Fruit fly (Drosophila melanogaster) whole organism, embryonic: ENCODE data around the gene CG5973.

Experiments used
- Antp ChIP-seq: fragments of 200-800 bp; sonication (Bioruptor generic); optimal IDR thresholded peaks from 3 replicates; lab custom pipeline; 2016; ENCODE audit warnings: missing biosample characterization, missing genetic modification characterization
- Atf-2 ChIP-seq: fragments of 200-800 bp; sonication (Bioruptor generic); optimal IDR thresholded peaks from 2 replicates; lab custom pipeline; 2016; ENCODE audit warnings: missing biosample characterization, missing genetic modification characterization
- CG11456 ChIP-seq: fragments of 200-800 bp; sonication (Bioruptor generic); IDR thresholded peaks from 3 replicates; pipeline ENCODE4 v1.3.6; 2022; ENCODE audit warnings: missing biosample characterization, missing genetic modification characterization
- CG12942 ChIP-seq: fragments of 200-800 bp; sonication (Bioruptor generic); optimal IDR thresholded peaks from 3 replicates; lab custom pipeline; 2016; ENCODE audit warnings: missing biosample characterization, missing genetic modification characterization
- CG13775 ChIP-seq: fragments of 200-800 bp; sonication (Bioruptor generic); optimal IDR thresholded peaks from 3 replicates; lab custom pipeline; 2017; ENCODE audit warnings: missing biosample characterization, mild to moderate bottlenecking, missing genetic modification characterization
- CG14014 ChIP-seq: fragments of 200-800 bp; sonication (Bioruptor generic); IDR thresholded peaks from 2 replicates; pipeline ENCODE4 v1.3.6; 2022; ENCODE audit warnings: missing biosample characterization, missing genetic modification characterization
- CG14050 ChIP-seq: fragments of 200-800 bp; sonication (Bioruptor generic); IDR thresholded peaks from 3 replicates; pipeline ENCODE4 v1.3.6; 2022; ENCODE audit warnings: missing biosample characterization, missing genetic modification characterization
- CG15269 ChIP-seq: fragments of 200-800 bp; sonication (Bioruptor generic); optimal IDR thresholded peaks from 2 replicates; lab custom pipeline; 2018; ENCODE audit warnings: missing biosample characterization, mild to moderate bottlenecking, missing genetic modification characterization, moderate library complexity
- CG15479 ChIP-seq: fragments of 200-800 bp; sonication (Bioruptor generic); optimal IDR thresholded peaks from 3 replicates; lab custom pipeline; 2019; ENCODE audit warnings: missing biosample characterization, mild to moderate bottlenecking, missing genetic modification characterization, moderate library complexity
- CG17359 ChIP-seq: fragments of 200-800 bp; sonication (Bioruptor generic); optimal IDR thresholded peaks from 3 replicates; lab custom pipeline; 2018; ENCODE audit warnings: missing biosample characterization, mild to moderate bottlenecking, missing genetic modification characterization, moderate library complexity
- CG32772 ChIP-seq: fragments of 200-800 bp; sonication (Bioruptor generic); IDR thresholded peaks from 2 replicates; pipeline ENCODE4 v1.3.6; 2022; ENCODE audit warnings: missing biosample characterization, missing genetic modification characterization
- CG33557 ChIP-seq: fragments of 200-800 bp; sonication (Bioruptor generic); optimal IDR thresholded peaks from 2 replicates; lab custom pipeline; 2019; ENCODE audit warnings: missing biosample characterization, mild to moderate bottlenecking, missing genetic modification characterization, moderate library complexity
- CG3995 ChIP-seq: fragments of 200-800 bp; sonication (Bioruptor generic); optimal IDR thresholded peaks from 3 replicates; lab custom pipeline; 2016; ENCODE audit warnings: missing biosample characterization, missing genetic modification characterization
- CG4328 ChIP-seq: fragments of 200-800 bp; sonication (Bioruptor generic); optimal IDR thresholded peaks from 3 replicates; lab custom pipeline; 2017; ENCODE audit warnings: missing biosample characterization, missing genetic modification reagents, missing genetic modification characterization
- CG4707 ChIP-seq: fragments of 200-800 bp; sonication (Bioruptor generic); optimal IDR thresholded peaks from 2 replicates; lab custom pipeline; 2018; ENCODE audit warnings: missing biosample characterization, mild to moderate bottlenecking, missing genetic modification characterization, moderate library complexity
- CG6254 ChIP-seq: fragments of 200-800 bp; sonication (Bioruptor generic); optimal IDR thresholded peaks from 3 replicates; lab custom pipeline; 2017; ENCODE audit warnings: mild to moderate bottlenecking, missing biosample characterization, missing genetic modification reagents, missing genetic modification characterization
- CG7271 ChIP-seq: fragments of 200-800 bp; sonication (Bioruptor generic); optimal IDR thresholded peaks from 2 replicates; lab custom pipeline; 2018; ENCODE audit warnings: missing biosample characterization, mild to moderate bottlenecking, missing genetic modification characterization, moderate library complexity
- CG7928 ChIP-seq: fragments of 200-800 bp; sonication (Bioruptor generic); optimal IDR thresholded peaks from 2 replicates; lab custom pipeline; 2017; ENCODE audit warnings: missing biosample characterization, mild to moderate bottlenecking, missing genetic modification characterization
- CG9817 ChIP-seq: fragments of 200-800 bp; sonication (Bioruptor generic); optimal IDR thresholded peaks from 2 replicates; lab custom pipeline; 2018; ENCODE audit warnings: missing biosample characterization, mild to moderate bottlenecking, missing genetic modification characterization, moderate library complexity
- Chrac-16 ChIP-seq: fragments of 200-800 bp; sonication (Bioruptor generic); optimal IDR thresholded peaks from 3 replicates; lab custom pipeline; 2016; ENCODE audit warnings: missing biosample characterization, missing genetic modification characterization
- Deaf1 ChIP-seq: fragments of 200-800 bp; optimal IDR thresholded peaks from 3 replicates; lab custom pipeline; 2019; ENCODE audit warnings: missing biosample characterization, mild to moderate bottlenecking, missing genetic modification characterization, moderate library complexity
- Dref ChIP-seq: fragments of 200-800 bp; sonication (Bioruptor generic); IDR thresholded peaks from 2 replicates; pipeline ENCODE4 v1.3.6; 2022; ENCODE audit warnings: missing biosample characterization, missing genetic modification characterization
- Lpt ChIP-seq: fragments of >200 bp; optimal IDR thresholded peaks from 2 replicates; lab custom pipeline; 2018; ENCODE audit warnings: missing biosample characterization, missing genetic modification characterization
- Med ChIP-seq: fragments of 200-800 bp; sonication (Bioruptor generic); peaks from one replicate; lab custom pipeline; 2016; ENCODE audit warnings: missing biosample characterization, missing genetic modification characterization, mild to moderate bottlenecking, inconsistent platforms, moderate library complexity
- NC2β ChIP-seq: fragments of 200-800 bp; sonication (Bioruptor generic); optimal IDR thresholded peaks from 2 replicates; lab custom pipeline; 2016; ENCODE audit warnings: missing biosample characterization, missing genetic modification characterization
- Pdp1 ChIP-seq, 2 experiments: fragments of 200-800 bp; sonication (Bioruptor generic); optimal IDR thresholded peaks; 3 replicates each; lab custom pipeline; 2016; ENCODE audit warnings: missing biosample characterization in 2 of 2, missing genetic modification characterization in 2 of 2, mild to moderate bottlenecking in 1 of 2, moderate library complexity in 1 of 2
- Spps ChIP-seq: fragments of 200-800 bp; sonication (Bioruptor generic); optimal IDR thresholded peaks from 2 replicates; lab custom pipeline; 2018; ENCODE audit warnings: missing biosample characterization, mild to moderate bottlenecking, missing genetic modification characterization
- Ssrp ChIP-seq: fragments of 200-800 bp; sonication (Bioruptor generic); optimal IDR thresholded peaks from 2 replicates; lab custom pipeline; 2018; ENCODE audit warnings: missing biosample characterization, mild to moderate bottlenecking, missing genetic modification characterization, moderate library complexity
- Xrp1 ChIP-seq: fragments of 200-800 bp; sonication (Bioruptor generic); IDR thresholded peaks from 2 replicates; pipeline ENCODE4 v1.3.6; 2022; ENCODE audit warnings: missing biosample characterization, missing genetic modification characterization
- aop ChIP-seq: fragments of 200-800 bp; sonication (Bioruptor generic); IDR thresholded peaks from 2 replicates; pipeline ENCODE4 v1.3.6; 2022; ENCODE audit warnings: missing biosample characterization, missing genetic modification characterization
- az2 ChIP-seq: fragments of 200-800 bp; sonication (Bioruptor generic); optimal IDR thresholded peaks from 3 replicates; lab custom pipeline; 2016; ENCODE audit warnings: missing biosample characterization, missing genetic modification characterization
- bcd ChIP-seq: fragments of 200-800 bp; sonication (Bioruptor generic); optimal IDR thresholded peaks from 2 replicates; lab custom pipeline; 2017; ENCODE audit warnings: missing biosample characterization, mild to moderate bottlenecking, missing genetic modification characterization
- bigmax ChIP-seq: fragments of 200-800 bp; sonication (Bioruptor generic); optimal IDR thresholded peaks from 2 replicates; lab custom pipeline; 2018; ENCODE audit warnings: missing biosample characterization, mild to moderate bottlenecking, missing genetic modification characterization
- dan ChIP-seq: fragments of 200-800 bp; sonication (Bioruptor generic); IDR thresholded peaks from 2 replicates; pipeline ENCODE4 v1.3.6; 2022; ENCODE audit warnings: missing biosample characterization, missing genetic modification characterization
- dmrt99B ChIP-seq: fragments of 200-800 bp; sonication (Bioruptor generic); optimal IDR thresholded peaks from 2 replicates; lab custom pipeline; 2018; ENCODE audit warnings: missing biosample characterization, mild to moderate bottlenecking, missing genetic modification characterization, moderate library complexity
- dysf ChIP-seq: fragments of 200-800 bp; sonication (Bioruptor generic); IDR thresholded peaks from 3 replicates; pipeline ENCODE4 v1.3.6; 2022; ENCODE audit warnings: missing biosample characterization, missing genetic modification characterization
- exex ChIP-seq: fragments of 200-800 bp; sonication (Bioruptor generic); optimal IDR thresholded peaks from 4 replicates; lab custom pipeline; 2018; ENCODE audit warnings: missing biosample characterization, mild to moderate bottlenecking, missing genetic modification characterization, moderate library complexity
- eyg ChIP-seq: fragments of 200-800 bp; sonication (Bioruptor generic); optimal IDR thresholded peaks from 3 replicates; lab custom pipeline; 2016; ENCODE audit warnings: missing biosample characterization, missing genetic modification characterization
- fd3F ChIP-seq: fragments of 200-800 bp; sonication (Bioruptor generic); optimal IDR thresholded peaks from 2 replicates; lab custom pipeline; 2018; ENCODE audit warnings: missing biosample characterization, mild to moderate bottlenecking, missing genetic modification characterization, moderate library complexity
- ftz-f1 ChIP-seq: fragments of 200-800 bp; sonication (Bioruptor generic); optimal IDR thresholded peaks from 2 replicates; lab custom pipeline; 2016; ENCODE audit warnings: missing biosample characterization, missing genetic modification characterization
- fu2 ChIP-seq: fragments of 200-800 bp; sonication (Bioruptor generic); optimal IDR thresholded peaks from 2 replicates; lab custom pipeline; 2016; ENCODE audit warnings: missing biosample characterization, missing genetic modification characterization
- grn ChIP-seq: fragments of 200-800 bp; sonication (Bioruptor generic); optimal IDR thresholded peaks from 3 replicates; lab custom pipeline; 2017; ENCODE audit warnings: missing biosample characterization, missing genetic modification characterization
- hth ChIP-seq: fragments of >200 bp; optimal IDR thresholded peaks from 2 replicates; lab custom pipeline; 2017; ENCODE audit warnings: inconsistent platforms
- jigr1 ChIP-seq: fragments of 200-800 bp; sonication (Bioruptor generic); IDR thresholded peaks from 3 replicates; pipeline ENCODE4 v1.3.6; 2022; ENCODE audit warnings: missing biosample characterization, missing genetic modification characterization
- klu ChIP-seq: fragments of 200-800 bp; sonication (Bioruptor generic); IDR thresholded peaks from 2 replicates; pipeline ENCODE4 v1.3.6; 2022; ENCODE audit warnings: missing biosample characterization, missing genetic modification characterization
- mld ChIP-seq: fragments of 200-800 bp; sonication (Bioruptor generic); IDR thresholded peaks from 3 replicates; pipeline ENCODE4 v1.3.6; 2022; ENCODE audit warnings: missing biosample characterization, missing genetic modification characterization; ENCODE audit not compliant: partially characterized antibody
- org-1 ChIP-seq: fragments of 200-800 bp; sonication (Bioruptor generic); optimal IDR thresholded peaks from 2 replicates; lab custom pipeline; 2017; ENCODE audit warnings: missing biosample characterization, missing genetic modification characterization
- pita ChIP-seq: fragments of 200-800 bp; sonication (Bioruptor generic); optimal IDR thresholded peaks from 2 replicates; lab custom pipeline; 2017; ENCODE audit warnings: missing biosample characterization, mild to moderate bottlenecking, missing genetic modification characterization
- ro ChIP-seq: fragments of 200-800 bp; sonication (Bioruptor generic); IDR thresholded peaks from 2 replicates; pipeline ENCODE4 v1.3.6; 2022; ENCODE audit warnings: missing biosample characterization, missing genetic modification characterization
- so ChIP-seq: fragments of 200-800 bp; sonication (Bioruptor generic); IDR thresholded peaks from 3 replicates; pipeline ENCODE4 v1.3.6; 2022; ENCODE audit warnings: missing biosample characterization, missing genetic modification characterization
- ttk ChIP-seq: fragments of 200-800 bp; sonication (Bioruptor generic); IDR thresholded peaks from 2 replicates; pipeline ENCODE4 v2.1.2; 2022; ENCODE audit warnings: missing biosample characterization, missing genetic modification characterization
- tx ChIP-seq: fragments of 200-800 bp; sonication (Bioruptor generic); optimal IDR thresholded peaks from 2 replicates; lab custom pipeline; 2016; ENCODE audit warnings: missing biosample characterization, missing genetic modification characterization

The CG5973 gene

dm6 chr2L:7434737-7435356 is 2.4 kb upstream of the CG5973 start (continued):
- TF ChIP-seq CG9817 (tag; lab: Kevin White, UChicago) (no peak), jigr1 (GFP tag; lab: Robert Waterston, UW) (no peak), dmrt99B (tag; lab: Kevin White, UChicago) (peak; percentile 12), CG32772 (GFP tag; lab: Robert Waterston, UW) (peak; percentile 40), Dref (GFP tag; lab: Robert Waterston, UW) (no peak), org-1 (GFP tag; lab: Kevin White, UChicago) (peak; percentile 24), CG7928 (GFP tag; lab: Kevin White, UChicago) (no peak), Spps (tag; lab: Kevin White, UChicago) (no peak), az2 (GFP tag; lab: Kevin White, UChicago) (no peak), CG6254 (GFP tag; lab: Kevin White, UChicago) (no peak), NC2β (GFP tag; lab: Kevin White, UChicago) (no peak), mld (no peak), ftz-f1 (GFP tag; lab: Kevin White, UChicago) (no peak), fd3F (peak; percentile 25), CG4707 (GFP tag; lab: Kevin White, UChicago) (no peak), ttk (GFP tag; lab: Robert Waterston, UW) (peak; percentile 48; the same call in 1 of the 2 replicates), CG11456 (GFP tag; lab: Robert Waterston, UW) (no peak), Deaf1 (tag; lab: Kevin White, UChicago) (no peak), so (no peak), CG12942 (GFP tag; lab: Kevin White, UChicago) (no peak), CG15269 (tag; lab: Kevin White, UChicago) (peak; percentile 64), bcd (GFP tag; lab: Kevin White, UChicago) (no peak), bigmax (no peak), grn (GFP tag; lab: Kevin White, UChicago) (no peak), exex (no peak), CG4328 (no peak), Xrp1 (GFP tag; lab: Robert Waterston, UW) (peak; percentile 30; the same call in 1 of the 2 replicates), CG14050 (GFP tag; lab: Robert Waterston, UW) (no peak), dan (GFP tag; lab: Robert Waterston, UW) (no peak), eyg (GFP tag; lab: Kevin White, UChicago) (no peak), Antp (GFP tag; lab: Kevin White, UChicago) (no peak), klu (GFP tag; lab: Robert Waterston, UW) (no peak), Med (no peak), Atf-2 (GFP tag; lab: Kevin White, UChicago) (no peak), Lpt (GFP tag; lab: Kevin White, UChicago) (no peak), fu2 (GFP tag; lab: Kevin White, UChicago) (no peak), Ssrp (tag; lab: Kevin White, UChicago) (no peak), CG3995 (no peak), Pdp1 (GFP tag; optimal IDR thresholded peaks at IDR 0.05; lab: Kevin White, UChicago) (no peak), CG13775 (GFP tag; lab: Kevin White, UChicago) (no peak), CG15479 (GFP tag; lab: Kevin White, UChicago) (no peak), CG33557 (GFP tag; lab: Kevin White, UChicago) (no peak), CG17359 (tag; lab: Kevin White, UChicago) (peak; percentile 36), Chrac-16 (GFP tag; lab: Kevin White, UChicago) (no peak), CG7271 (no peak), hth (lab: Kevin White, UChicago) (no peak), aop (GFP tag; lab: Robert Waterston, UW) (no peak), pita (GFP tag; lab: Kevin White, UChicago) (no peak), tx (GFP tag; lab: Kevin White, UChicago) (no peak), ro (GFP tag; lab: Robert Waterston, UW) (no peak), dysf (GFP tag; lab: Robert Waterston, UW) (peak; percentile 67), CG14014 (peak; percentile 69; the same call in 1 of the 2 replicates)
